Worm (Caenorhabditis elegans): Measurements from ENCODE around the gene kcmf-1.

Gene kcmf-1

ce11 chrIII:7854494-7855184 lies 25.4 kb downstream of the kcmf-1 start, which contains the start of gene rpl-35 (continued):
- TF ChIP-seq tlp-1 (tag; optimal IDR thresholded peaks at IDR 0.05) (no peak), egl-27 (tag; optimal IDR thresholded peaks at IDR 0.05) (peak; percentile 85 to 95), aha-1 (tag; optimal IDR thresholded peaks at IDR 0.05) (peak; percentile 98), lin-39 (tag; optimal IDR thresholded peaks at IDR 0.05) (peak; percentile 98), nhr-84 (tag; optimal IDR thresholded peaks at IDR 0.05) (peak; percentile 95), unc-98 (GFP tag; IDR thresholded peaks at IDR 0.05) (peak; percentile 89; the same call in 1 of the 2 replicates), rnt-1 (tag; optimal IDR thresholded peaks at IDR 0.05) (peak; percentile 100), ces-1 (GFP tag; optimal IDR thresholded peaks at IDR 0.05) (peak; percentile 91), efl-1 (optimal IDR thresholded peaks at IDR 0.05) (peak; percentile 99 to 100), efl-1 (GFP tag; optimal IDR thresholded peaks at IDR 0.05 in 1 of 2) (peak; percentile 100), nhr-19 (GFP tag; conservative IDR thresholded peaks at IDR 0.05) (peak; percentile 100), C34B4.2 (tag; optimal IDR thresholded peaks at IDR 0.05) (peak; percentile 98), hpl-2 (GFP tag; optimal IDR thresholded peaks at IDR 0.05) (peak; percentile 98), unc-30 (tag; optimal IDR thresholded peaks at IDR 0.05) (peak; percentile 66), ceh-90 (tag; optimal IDR thresholded peaks at IDR 0.05) (peak; percentile 79), sup-37 (GFP tag; optimal IDR thresholded peaks at IDR 0.05) (peak; percentile 99), lsy-2 (tag; optimal IDR thresholded peaks at IDR 0.05) (peak; percentile 98 to 99), nhr-28 (tag; optimal IDR thresholded peaks at IDR 0.05) (peak; percentile 15), elt-2 (tag; optimal IDR thresholded peaks at IDR 0.05) (peak; percentile 98), fos-1 (tag; optimal IDR thresholded peaks at IDR 0.05) (peak; percentile 98), swsn-7 (tag; optimal IDR thresholded peaks at IDR 0.05) (peak; percentile 100), zag-1 (tag; optimal IDR thresholded peaks at IDR 0.05) (peak; percentile 74), ceh-63 (GFP tag; optimal IDR thresholded peaks at IDR 0.05) (peak; percentile 98), ets-5 (GFP tag; IDR thresholded peaks at IDR 0.05) (peak; percentile 88; the same call in 1 of the 2 replicates), egl-13 (tag; optimal IDR thresholded peaks at IDR 0.05) (peak; percentile 99), lir-3 (tag; optimal IDR thresholded peaks at IDR 0.05; ENCODE audit: poor library complexity) (peak; percentile 98), dsc-1 (tag; optimal IDR thresholded peaks at IDR 0.05) (peak; percentile 100), nhr-85 (tag) (peak; percentile 100), ama-1 (optimal IDR thresholded peaks at IDR 0.05) (peak; percentile 81), C04F5.9 (tag; optimal IDR thresholded peaks at IDR 0.05) (peak; percentile 98), nhr-47 (tag; optimal IDR thresholded peaks at IDR 0.05) (peak; percentile 100), Y116A8C.19 (tag; optimal IDR thresholded peaks at IDR 0.05; ENCODE audit: borderline replicate concordance) (peak; percentile 61), ceh-82 (tag; optimal IDR thresholded peaks at IDR 0.05) (peak; percentile 100), jun-1 (tag; optimal IDR thresholded peaks at IDR 0.05) (peak; percentile 99), mep-1 (tag; optimal IDR thresholded peaks at IDR 0.05) (peak; percentile 99), F16B12.6 (tag; optimal IDR thresholded peaks at IDR 0.05) (peak; percentile 89), vab-15 (tag; optimal IDR thresholded peaks at IDR 0.05) (peak; percentile 98), snpc-4 (tag; optimal IDR thresholded peaks at IDR 0.05) (peak; percentile 93), pag-3 (tag; optimal IDR thresholded peaks at IDR 0.05; ENCODE audit: borderline replicate concordance, insufficient read depth) (peak; percentile 53), pax-3 (tag; optimal IDR thresholded peaks at IDR 0.05) (peak; percentile 99), unc-62 (GFP tag; optimal IDR thresholded peaks at IDR 0.05) (peak; percentile 95), fkh-4 (tag; optimal IDR thresholded peaks at IDR 0.05; ENCODE audit: borderline replicate concordance) (peak; percentile 98), unc-130 (tag; optimal IDR thresholded peaks at IDR 0.05) (peak; percentile 100), pqm-1 (tag; optimal IDR thresholded peaks at IDR 0.05) (peak; percentile 71), mab-9 (GFP tag; IDR thresholded peaks at IDR 0.05) (peak; percentile 100), lin-35 (GFP tag; optimal IDR thresholded peaks at IDR 0.05) (peak; percentile 100), irx-1 (tag; optimal IDR thresholded peaks at IDR 0.05) (peak; percentile 99), grh-1 (GFP tag; IDR thresholded peaks at IDR 0.05) (peak; percentile 100), C16A3.4 (tag; optimal IDR thresholded peaks at IDR 0.05) (peak; percentile 100)
